Worm (Caenorhabditis elegans) whole organism, L2 larva: Measurements from ENCODE around the gene C09E7.8.
"Not testable (repeated sequence)": the region's sequence is repeated elsewhere in the genome, so short reads cannot be mapped to it uniquely, and the experiment has no call there.

Source experiments
- C34F6.9 ChIP-seq: fragments of 150-350 bp; optimal IDR thresholded peaks from 2 replicates; lab custom pipeline; 2014; ENCODE audit warnings: missing biosample characterization, missing genetic modification characterization
- F13H6.1 ChIP-seq: sonication (generic microtip); optimal IDR thresholded peaks from 2 replicates; lab custom pipeline; 2016; ENCODE audit warnings: missing genetic modification characterization, missing compliant biosample characterization
- R02D3.7 ChIP-seq: fragments of 150-350 bp; optimal IDR thresholded peaks from 2 replicates; lab custom pipeline; 2014; ENCODE audit warnings: missing biosample characterization, missing genetic modification characterization
- alr-1 ChIP-seq: fragments of 150-350 bp; optimal IDR thresholded peaks from 2 replicates; lab custom pipeline; 2014; ENCODE audit warnings: missing biosample characterization, missing genetic modification characterization
- ama-1 ChIP-seq: fragments of 150-350 bp; optimal IDR thresholded peaks from 2 replicates; lab custom pipeline; 2018; ENCODE audit warnings: inconsistent platforms
- ceh-16 ChIP-seq: fragments of 150-350 bp; optimal IDR thresholded peaks from 2 replicates; lab custom pipeline; 2014; ENCODE audit warnings: missing biosample characterization, missing genetic modification characterization
- crh-2 ChIP-seq: sonication (generic microtip); optimal IDR thresholded peaks from 2 replicates; lab custom pipeline; 2017; ENCODE audit warnings: missing biosample characterization, missing genetic modification characterization
- dmd-4 ChIP-seq: sonication (generic microtip); optimal IDR thresholded peaks from 2 replicates; lab custom pipeline; 2017; ENCODE audit warnings: missing biosample characterization, missing genetic modification characterization
- elt-1 ChIP-seq: fragments of 150-350 bp; optimal IDR thresholded peaks from 2 replicates; lab custom pipeline; 2014; ENCODE audit warnings: missing biosample characterization, missing genetic modification characterization
- elt-3 ChIP-seq: sonication (generic microtip); optimal IDR thresholded peaks from 2 replicates; lab custom pipeline; 2017; ENCODE audit warnings: missing biosample characterization, missing genetic modification characterization
- fos-1 ChIP-seq: fragments of 150-350 bp; optimal IDR thresholded peaks from 2 replicates; lab custom pipeline; 2014; ENCODE audit warnings: missing biosample characterization, missing genetic modification characterization
- gmeb-1 ChIP-seq: fragments of 150-350 bp; optimal IDR thresholded peaks from 2 replicates; lab custom pipeline; 2014; ENCODE audit warnings: missing biosample characterization, missing genetic modification characterization
- lin-11 ChIP-seq: fragments of 150-350 bp; sonication (generic microtip); optimal IDR thresholded peaks from 2 replicates; lab custom pipeline; 2014; ENCODE audit warnings: missing biosample characterization, missing genetic modification characterization, inconsistent platforms, mixed read lengths
- lin-13 ChIP-seq: fragments of 150-350 bp; optimal IDR thresholded peaks from 2 replicates; lab custom pipeline; 2014; ENCODE audit warnings: missing biosample characterization, missing genetic modification reagents, missing genetic modification characterization
- lsy-2 ChIP-seq, 2 experiments: fragments of 150-350 bp in 1 of 2; sonication (generic microtip) in 1 of 2; optimal IDR thresholded peaks; 2 replicates each; lab custom pipeline; 2014 to 2017; ENCODE audit warnings: missing biosample characterization in 2 of 2, missing genetic modification characterization in 2 of 2
- mdl-1 ChIP-seq, 2 experiments: fragments of 150-350 bp in 1 of 2; sonication (generic microtip) in 1 of 2; optimal IDR thresholded peaks; 2 replicates each; lab custom pipeline; 2017; ENCODE audit warnings: missing biosample characterization in 2 of 2, missing genetic modification characterization in 2 of 2
- nhr-10 ChIP-seq: sonication (generic microtip); optimal IDR thresholded peaks from 2 replicates; lab custom pipeline; 2017; ENCODE audit warnings: missing biosample characterization, missing genetic modification characterization
- nhr-129 ChIP-seq: fragments of 150-350 bp; optimal IDR thresholded peaks from 2 replicates; lab custom pipeline; 2014; ENCODE audit warnings: missing biosample characterization, missing genetic modification characterization
- nhr-21 ChIP-seq: fragments of 150-350 bp; optimal IDR thresholded peaks from 2 replicates; lab custom pipeline; 2014; ENCODE audit warnings: missing biosample characterization, missing genetic modification characterization
- nhr-25 ChIP-seq: fragments of 150-350 bp; sonication (generic microtip); optimal IDR thresholded peaks from 3 replicates; lab custom pipeline; 2014; ENCODE audit warnings: missing biosample characterization, missing genetic modification characterization
- peb-1 ChIP-seq: fragments of 150-350 bp; optimal IDR thresholded peaks from 2 replicates; lab custom pipeline; 2014; ENCODE audit warnings: missing biosample characterization, missing genetic modification characterization
- sem-4 ChIP-seq: fragments of 150-350 bp; optimal IDR thresholded peaks from 2 replicates; lab custom pipeline; 2014; ENCODE audit warnings: missing biosample characterization, missing genetic modification reagents, missing genetic modification characterization
- skn-1 ChIP-seq: sonication (generic microtip); optimal IDR thresholded peaks from 2 replicates; lab custom pipeline; 2017; ENCODE audit warnings: missing biosample characterization, missing genetic modification characterization
- sma-3 ChIP-seq: sonication (generic microtip); optimal IDR thresholded peaks from 2 replicates; lab custom pipeline; 2016; ENCODE audit warnings: missing genetic modification reagents, missing genetic modification characterization, missing compliant biosample characterization
- sma-9 ChIP-seq, 2 experiments: fragments of 150-350 bp in 1 of 2; sonication (generic microtip) in 1 of 2; optimal IDR thresholded peaks; 2 replicates each; lab custom pipeline; 2014 to 2016; ENCODE audit warnings: missing genetic modification characterization in 2 of 2, mild to moderate bottlenecking in 1 of 2, missing biosample characterization in 1 of 2, missing compliant biosample characterization in 1 of 2, missing genetic modification reagents in 1 of 2, moderate library complexity in 1 of 2
- snpc-4 ChIP-seq: fragments of 150-350 bp; optimal IDR thresholded peaks from 2 replicates; lab custom pipeline; 2014; ENCODE audit warnings: missing biosample characterization, missing genetic modification characterization
- unc-39 ChIP-seq: fragments of 150-350 bp; optimal IDR thresholded peaks from 2 replicates; lab custom pipeline; 2014; ENCODE audit warnings: missing biosample characterization, missing genetic modification characterization
- unc-55 ChIP-seq: fragments of 150-350 bp; sonication (generic microtip); optimal IDR thresholded peaks from 3 replicates; lab custom pipeline; 2014; ENCODE audit warnings: missing biosample characterization, missing genetic modification reagents, missing genetic modification characterization
- unc-62 ChIP-seq: fragments of 150-350 bp; optimal IDR thresholded peaks from 2 replicates; lab custom pipeline; 2014; ENCODE audit warnings: missing biosample characterization, missing genetic modification reagents, missing genetic modification characterization
- zag-1 ChIP-seq: fragments of 150-350 bp; optimal IDR thresholded peaks from 2 replicates; lab custom pipeline; 2014; ENCODE audit warnings: missing biosample characterization, missing genetic modification characterization
- ztf-11 ChIP-seq: sonication (generic microtip); optimal IDR thresholded peaks from 2 replicates; lab custom pipeline; 2017; ENCODE audit warnings: missing biosample characterization, missing genetic modification characterization

The C09E7.8 gene

DNA sequence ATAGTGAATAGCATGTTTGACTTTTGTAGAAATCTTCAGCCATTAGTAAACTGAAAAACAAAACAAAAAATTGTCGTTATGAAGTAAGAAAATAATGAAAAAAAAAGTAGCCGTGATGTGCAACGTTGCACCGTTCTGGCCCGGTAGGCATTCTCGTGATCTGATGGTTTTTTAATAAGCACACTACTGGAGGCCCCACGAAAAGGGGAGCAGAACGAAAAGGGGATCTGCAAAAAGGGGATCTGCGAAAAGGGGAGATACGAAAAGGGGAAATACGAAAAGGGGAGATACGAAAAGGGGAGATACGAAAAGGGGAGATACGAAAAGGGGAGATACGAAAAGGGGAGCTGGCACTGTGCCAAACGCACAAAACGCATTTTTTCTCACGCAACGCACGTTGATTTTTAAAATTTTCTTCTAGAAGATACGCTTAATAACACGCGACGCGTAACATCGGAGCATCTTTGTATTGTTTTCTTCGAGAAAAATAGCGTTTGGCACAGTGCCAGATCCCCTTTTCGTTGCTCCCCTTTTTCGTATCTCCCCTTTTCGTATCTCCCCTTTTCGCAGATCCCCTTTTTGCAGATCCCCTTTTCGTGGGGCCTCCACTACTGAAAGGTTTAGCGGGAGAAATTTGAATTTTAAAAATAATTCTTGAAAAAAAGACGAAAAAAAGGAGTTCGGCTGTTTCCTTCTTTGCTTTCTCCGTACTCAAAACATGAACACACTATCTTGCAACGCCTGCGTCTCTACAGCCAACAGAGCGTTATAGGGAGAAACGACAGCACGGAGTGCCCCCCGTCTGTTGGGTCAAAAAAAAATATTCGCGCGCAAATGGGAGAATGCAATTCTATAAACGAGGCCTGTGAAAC is 7.0 kb downstream of the C09E7.8 start, which contains the start of gene C09E7.7:
Gene C09E7.7, minus strand, starts transcription at position 57 of the 872 bp plus-strand sequence.
- TF ChIP-seq nhr-129 (tag; lab: Kevin White, UChicago) = peak; percentile 43
- peak; percentile 72 for TF ChIP-seq sma-3 (GFP tag; lab: Kevin White, UChicago)
- TF ChIP-seq nhr-21 (tag; lab: Kevin White, UChicago) = peak; percentile 24
- peak; percentile 60 for TF ChIP-seq sma-9 (GFP tag; optimal IDR thresholded peaks at IDR 0.05; lab: Kevin White, UChicago)
- not testable (repeated sequence) for TF ChIP-seq sma-9 (tag; optimal IDR thresholded peaks at IDR 0.05; lab: Kevin White, UChicago)
- peak; percentile 57 for TF ChIP-seq C34F6.9
- TF ChIP-seq nhr-25 (tag; lab: Kevin White, UChicago) = peak; percentile 29
- peak; percentile 7 for TF ChIP-seq zag-1 (tag; lab: Kevin White, UChicago)
- peak; percentile 48 for TF ChIP-seq unc-55 (GFP tag; lab: Kevin White, UChicago)
- peak; percentile 16 for TF ChIP-seq fos-1 (tag; lab: Kevin White, UChicago)
- TF ChIP-seq lin-13 (GFP tag; lab: Kevin White, UChicago) = peak; percentile 50
- TF ChIP-seq gmeb-1 = peak; percentile 42
- peak; percentile 55 for TF ChIP-seq F13H6.1
- peak; percentile 31 for TF ChIP-seq lin-11 (tag; lab: Kevin White, UChicago)
- peak; percentile 45 to 48 for TF ChIP-seq lsy-2 (tag; optimal IDR thresholded peaks at IDR 0.05; lab: Kevin White, UChicago)
- TF ChIP-seq crh-2 (tag; lab: Kevin White, UChicago) = peak; percentile 18

DNA sequence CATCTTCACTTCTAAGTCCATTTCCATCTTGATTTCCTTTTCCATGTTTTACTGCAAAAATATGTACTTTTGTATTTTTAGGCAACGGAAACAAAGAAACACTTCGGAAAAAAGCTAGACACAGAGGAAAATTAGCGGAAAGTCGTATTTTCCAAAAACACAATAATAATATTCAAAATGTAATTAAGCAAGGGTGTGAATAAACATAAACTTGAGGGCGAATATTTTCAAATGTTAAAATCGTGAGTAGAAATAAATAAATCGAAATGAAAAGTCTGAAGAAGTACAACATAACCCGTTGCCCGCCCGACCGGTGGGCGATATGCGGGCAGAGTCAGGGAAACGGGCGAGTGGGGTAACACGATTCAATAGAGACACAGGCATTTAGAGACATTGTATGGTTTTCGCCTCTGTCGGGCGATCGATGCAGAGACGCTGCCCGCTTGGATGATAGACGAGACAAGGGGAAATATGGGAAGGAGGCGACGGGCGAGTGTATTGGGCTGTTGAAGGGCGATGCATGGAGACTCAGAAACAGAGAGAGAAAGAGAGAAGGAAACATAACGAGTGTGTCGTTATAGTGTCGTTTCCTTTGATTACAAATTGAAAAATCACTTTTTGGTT is 21.3 kb downstream of the C09E7.8 start, which contains the start of gene C09E7.4:
Gene C09E7.4, minus strand, starts transcription at position 51 of the 624 bp plus-strand sequence.
- TF ChIP-seq unc-55 (GFP tag; lab: Kevin White, UChicago) (peak; percentile 53), crh-2 (tag; lab: Kevin White, UChicago) (peak; percentile 20), R02D3.7 (tag; lab: Kevin White, UChicago) (no peak), C34F6.9 (peak; percentile 51), nhr-129 (tag; lab: Kevin White, UChicago) (peak; percentile 66), ama-1 (lab: Kevin White, UChicago) (no peak), lin-11 (tag; lab: Kevin White, UChicago) (peak; percentile 22), unc-39 (tag; lab: Kevin White, UChicago) (no peak), F13H6.1 (peak; percentile 45), sem-4 (tag; lab: Kevin White, UChicago) (peak; percentile 48), peb-1 (tag; lab: Kevin White, UChicago) (no peak), nhr-21 (tag; lab: Kevin White, UChicago) (no peak), unc-62 (GFP tag; lab: Kevin White, UChicago) (no peak)

DNA sequence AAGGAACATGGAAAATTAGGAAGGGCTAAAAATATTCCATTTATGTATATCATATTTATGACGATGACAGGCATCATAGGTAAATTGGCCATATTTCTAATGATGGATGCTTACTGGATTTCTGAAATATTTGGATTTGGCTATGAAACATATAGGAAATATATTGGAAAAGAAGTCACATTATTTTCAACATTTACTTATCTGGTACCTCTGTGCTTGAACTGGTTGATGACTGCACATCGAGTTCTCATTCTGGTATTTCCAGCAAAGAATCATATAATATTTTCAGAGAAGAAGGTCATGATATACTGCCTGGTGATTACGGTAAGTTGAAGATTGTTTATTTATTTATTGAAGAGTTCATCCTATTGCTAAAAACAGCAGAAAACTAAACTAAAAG is 25.7 kb downstream of the C09E7.8 start, which contains the start of gene srxa-5:
Gene srxa-5, plus strand, starts transcription at position 301 of the 400 bp plus-strand sequence.
- TF ChIP-seq snpc-4 (tag; lab: Kevin White, UChicago) = no peak
- TF ChIP-seq lsy-2 (tag; optimal IDR thresholded peaks at IDR 0.05; lab: Kevin White, UChicago) = no peak
- TF ChIP-seq unc-39 (tag; lab: Kevin White, UChicago) = no peak
- TF ChIP-seq ceh-16 = no peak
- no peak for TF ChIP-seq ztf-11 (tag; lab: Kevin White, UChicago)
- TF ChIP-seq R02D3.7 (tag; lab: Kevin White, UChicago) = no peak
- TF ChIP-seq elt-1 (tag; lab: Kevin White, UChicago) = no peak
- no peak for TF ChIP-seq dmd-4 (tag; lab: Kevin White, UChicago)
- TF ChIP-seq skn-1 (tag; lab: Kevin White, UChicago) = no peak
- no peak for TF ChIP-seq elt-3 (tag; lab: Kevin White, UChicago)
- no peak for TF ChIP-seq unc-62 (GFP tag; lab: Kevin White, UChicago)
- no peak for TF ChIP-seq unc-55 (GFP tag; lab: Kevin White, UChicago)
- no peak for TF ChIP-seq lin-11 (tag; lab: Kevin White, UChicago)
- no peak for TF ChIP-seq mdl-1 (tag; optimal IDR thresholded peaks at IDR 0.05; lab: Kevin White, UChicago)
- TF ChIP-seq, all 48 proteins: peak for 0

DNA sequence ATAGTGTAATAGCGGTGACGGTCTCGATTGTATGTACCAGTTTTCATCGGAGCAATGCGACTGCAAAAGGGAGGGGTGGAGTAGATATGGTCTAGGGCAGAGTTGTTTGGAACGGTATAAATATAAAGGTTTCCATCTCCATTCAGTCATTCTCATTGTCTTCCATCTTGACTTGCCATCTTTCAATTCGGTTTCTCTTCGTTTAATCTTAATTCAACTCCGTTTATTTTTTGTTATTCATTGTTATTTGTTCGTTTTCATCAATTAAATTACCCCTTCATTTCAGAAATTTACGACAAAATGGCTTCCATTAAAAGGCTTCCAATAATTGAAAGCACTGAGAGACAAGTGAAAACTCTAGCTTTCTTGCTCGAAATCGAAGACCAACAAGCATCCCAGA is 27.3 kb downstream of the C09E7.8 start, which contains the start of gene C09E7.11:
Gene C09E7.11, plus strand, starts transcription at position 301 of the 400 bp plus-strand sequence.
- no peak for TF ChIP-seq nhr-10 (tag; lab: Kevin White, UChicago)
- TF ChIP-seq alr-1 (tag; lab: Kevin White, UChicago) = no peak
- TF ChIP-seq lsy-2 (tag; optimal IDR thresholded peaks at IDR 0.05; lab: Kevin White, UChicago) = no peak
